Worm (Caenorhabditis elegans) whole organism, L4/young adult: ENCODE results near the gene F46B3.14.

Experiments used
- W03F9.2 ChIP-seq: fragments of 150-350 bp; optimal IDR thresholded peaks from 2 replicates; lab custom pipeline; 2014; ENCODE audit warnings: missing biosample characterization, missing genetic modification characterization
- dao-5 ChIP-seq: sonication (generic microtip); optimal IDR thresholded peaks from 2 replicates; lab custom pipeline; 2016; ENCODE audit warnings: missing genotype, missing genetic modification characterization, moderate library complexity, missing compliant biosample characterization
- him-1 ChIP-seq: sonication (generic microtip); optimal IDR thresholded peaks from 2 replicates; lab custom pipeline; 2016; ENCODE audit warnings: missing genotype, missing genetic modification reagents, missing genetic modification characterization, missing compliant biosample characterization

The F46B3.14 gene

DNA sequence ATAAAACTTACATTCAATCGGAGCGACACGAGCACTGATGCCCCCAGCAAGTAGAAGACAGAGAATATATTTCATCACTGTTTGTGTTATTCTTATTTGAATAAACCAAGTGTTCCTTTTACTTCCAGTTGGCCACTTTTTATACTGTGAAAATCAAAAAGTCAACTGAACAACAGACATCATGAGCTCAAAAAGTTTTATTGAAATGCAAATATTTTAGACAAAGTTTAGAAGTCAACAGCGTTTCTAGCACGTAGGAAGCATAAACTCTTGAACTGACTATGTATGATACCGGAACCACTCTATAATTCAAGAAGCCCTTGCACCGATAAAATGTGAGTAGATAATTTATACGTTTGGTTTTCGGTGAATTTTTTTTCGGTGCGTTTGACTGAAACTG is at the start of gene F46B3.14:
Gene F46B3.14 (minus strand): TSS at position 101 of the 400 bp plus-strand sequence.
- TF ChIP-seq W03F9.2 (tag; lab: Kevin White, UChicago), result no peak
- no peak for TF ChIP-seq him-1 (tag; lab: Kevin White, UChicago)
- no peak for TF ChIP-seq dao-5 (tag; lab: Kevin White, UChicago)

DNA sequence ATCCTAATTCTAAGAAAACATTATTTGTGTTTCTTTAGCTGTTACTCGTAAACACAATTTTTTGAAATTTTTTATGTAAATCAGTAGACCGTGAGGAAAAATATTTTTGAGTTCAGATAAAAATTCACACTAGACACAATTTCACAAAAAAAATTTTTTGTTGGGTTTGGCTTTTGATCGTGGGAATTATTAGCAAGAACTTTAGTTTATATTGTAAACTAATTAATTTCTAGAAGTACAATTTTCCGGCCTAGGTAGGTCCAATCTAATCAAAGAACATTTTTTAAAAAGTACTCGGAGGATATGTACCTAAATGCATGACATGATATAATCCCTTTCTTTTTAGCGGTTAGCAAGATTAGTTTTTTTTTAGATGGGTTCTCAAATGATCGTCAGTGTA is 49.0 kb upstream of the F46B3.14 start:
- TF ChIP-seq dao-5 (tag; lab: Kevin White, UChicago) (no peak), W03F9.2 (tag; lab: Kevin White, UChicago) (no peak), him-1 (tag; lab: Kevin White, UChicago) (no peak)

- TF ChIP-seq him-1 (tag; lab: Kevin White, UChicago), result no peak
- no peak for TF ChIP-seq W03F9.2 (tag; lab: Kevin White, UChicago)
- no peak for TF ChIP-seq dao-5 (tag; lab: Kevin White, UChicago)
Measured at ce11 chrV:20670625-20671024, 39.5 kb upstream of the F46B3.14 start.

- no peak for TF ChIP-seq dao-5 (tag; lab: Kevin White, UChicago)
- TF ChIP-seq W03F9.2 (tag; lab: Kevin White, UChicago), result no peak
- TF ChIP-seq him-1 (tag; lab: Kevin White, UChicago), result no peak
Measured at ce11 chrV:20666905-20667304, 35.8 kb upstream of the F46B3.14 start, which contains the start of gene mlt-11. Gene mlt-11, plus strand, starts transcription at chrV:20667205.

DNA sequence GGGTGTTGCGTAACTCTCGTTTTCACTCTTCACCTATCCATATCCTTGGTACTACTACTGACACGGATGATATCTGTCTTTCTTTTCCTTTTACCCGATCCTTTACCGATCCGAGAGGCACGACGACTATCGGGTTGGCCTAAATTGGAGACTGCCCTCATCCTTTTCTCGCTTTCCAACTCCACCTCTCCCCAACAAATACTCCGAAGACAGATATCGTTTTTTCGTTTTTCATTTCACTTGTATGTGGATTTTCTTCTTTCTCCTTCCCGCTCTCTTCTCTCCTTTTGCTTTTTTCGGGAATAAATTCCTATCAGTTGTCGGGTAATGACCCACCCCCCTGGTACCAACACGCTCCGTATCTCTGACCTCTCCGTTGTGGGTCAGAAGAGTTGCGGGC is 33.8 kb upstream of the F46B3.14 start:
- TF ChIP-seq him-1 (tag; lab: Kevin White, UChicago) (no peak), dao-5 (tag; lab: Kevin White, UChicago) (no peak), W03F9.2 (tag; lab: Kevin White, UChicago) (no peak)

- TF ChIP-seq him-1 (tag; lab: Kevin White, UChicago) (no peak), W03F9.2 (tag; lab: Kevin White, UChicago) (no peak), dao-5 (tag; lab: Kevin White, UChicago) (no peak)
Measured at ce11 chrV:20663736-20664135, 32.6 kb upstream of the F46B3.14 start.

ce11 chrV:20662474-20662873 is 31.3 kb upstream of the F46B3.14 start:
- TF ChIP-seq W03F9.2 (tag; lab: Kevin White, UChicago) (no peak), dao-5 (tag; lab: Kevin White, UChicago) (no peak), him-1 (tag; lab: Kevin White, UChicago) (no peak)

DNA sequence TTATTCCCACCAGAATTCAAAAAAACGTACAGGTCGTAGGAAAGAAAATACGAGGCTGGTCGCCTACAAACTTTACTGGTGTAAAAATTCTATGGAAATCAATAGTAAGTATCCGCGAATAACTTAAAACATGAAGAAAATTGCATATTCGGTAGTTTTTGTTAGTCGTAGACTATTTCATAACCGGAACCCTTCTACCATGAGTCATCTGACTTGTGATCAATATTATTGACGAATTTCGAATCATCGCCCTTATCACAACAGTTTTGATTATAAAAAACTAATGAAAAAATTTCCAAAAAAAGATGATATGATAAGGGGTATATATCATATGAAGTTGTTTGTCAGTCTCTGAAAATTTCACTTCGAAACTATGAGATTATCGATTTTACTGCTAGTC is 28.9 kb upstream of the F46B3.14 start, which contains the start of gene W01F3.2:
Gene W01F3.2 (plus strand): TSS at position 301 of the 400 bp plus-strand sequence.
- TF ChIP-seq dao-5 (tag; lab: Kevin White, UChicago), result no peak
- TF ChIP-seq him-1 (tag; lab: Kevin White, UChicago), result no peak
- TF ChIP-seq W03F9.2 (tag; lab: Kevin White, UChicago), result no peak

DNA sequence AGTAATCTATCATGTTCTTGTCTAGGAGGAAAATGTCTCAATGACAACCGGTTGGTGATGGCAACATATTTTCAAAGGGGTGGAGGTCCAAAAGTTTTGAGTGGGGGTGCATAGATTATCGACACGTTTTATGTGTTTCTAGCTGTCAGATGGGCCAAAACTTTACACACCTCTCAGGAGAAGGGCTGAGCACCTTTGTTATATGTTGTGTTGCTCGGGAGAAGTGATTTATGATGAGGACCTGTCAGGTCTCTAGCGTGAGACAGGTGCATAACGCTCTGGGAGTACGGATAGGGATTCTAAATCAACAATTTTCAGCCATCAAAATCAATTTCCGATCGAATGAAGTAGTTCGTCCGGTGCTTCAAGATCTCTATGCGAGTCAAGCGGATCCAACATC is 25.5 kb upstream of the F46B3.14 start:
- no peak for TF ChIP-seq him-1 (tag; lab: Kevin White, UChicago)
- no peak for TF ChIP-seq W03F9.2 (tag; lab: Kevin White, UChicago)
- no peak for TF ChIP-seq dao-5 (tag; lab: Kevin White, UChicago)

DNA sequence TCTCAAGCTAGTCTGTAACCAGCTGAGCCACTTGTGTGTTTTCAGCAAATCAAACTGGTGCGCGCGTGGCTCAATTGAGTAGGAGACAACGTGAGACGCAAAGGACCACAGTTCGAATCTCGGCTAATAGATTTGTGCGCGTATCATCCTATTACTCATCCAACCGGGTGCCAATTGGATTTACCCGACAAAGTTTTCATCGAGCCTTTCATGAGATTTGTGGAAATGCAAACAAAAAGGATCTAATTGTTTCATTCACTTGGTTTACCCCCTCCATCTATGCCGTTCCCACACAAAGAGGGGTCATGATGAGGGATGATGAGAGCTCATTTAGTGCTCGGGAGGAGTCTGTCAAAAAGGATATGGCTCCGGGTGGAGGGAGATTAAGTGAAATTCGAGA is 24.0 kb upstream of the F46B3.14 start:
- TF ChIP-seq dao-5 (tag; lab: Kevin White, UChicago) (no peak), him-1 (tag; lab: Kevin White, UChicago) (no peak), W03F9.2 (tag; lab: Kevin White, UChicago) (no peak)

DNA sequence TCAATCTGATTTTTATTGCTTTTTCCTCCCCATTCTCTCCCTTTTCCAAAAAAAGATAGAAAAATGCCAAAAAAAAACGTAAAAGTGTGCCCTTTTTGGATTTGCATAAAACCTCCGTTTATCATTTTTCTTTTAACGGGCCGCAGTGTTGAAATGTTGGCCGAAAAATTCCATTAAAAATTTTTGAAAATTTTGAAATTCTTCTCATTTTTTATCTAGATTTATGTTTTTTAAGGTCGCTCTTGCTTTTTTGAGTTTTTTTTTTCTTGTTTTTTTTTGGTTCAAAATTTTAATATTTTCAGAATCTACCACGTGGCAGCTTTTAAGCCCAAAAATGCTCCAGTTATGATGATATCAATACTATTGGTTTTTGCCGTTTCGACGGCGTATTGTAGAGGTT is 23.2 kb upstream of the F46B3.14 start, which contains the start of gene mnr-1:
Gene mnr-1 (plus strand): TSS at position 301 of the 400 bp plus-strand sequence.
- TF ChIP-seq him-1 (tag; lab: Kevin White, UChicago) (no peak), dao-5 (tag; lab: Kevin White, UChicago) (no peak), W03F9.2 (tag; lab: Kevin White, UChicago) (no peak)

DNA sequence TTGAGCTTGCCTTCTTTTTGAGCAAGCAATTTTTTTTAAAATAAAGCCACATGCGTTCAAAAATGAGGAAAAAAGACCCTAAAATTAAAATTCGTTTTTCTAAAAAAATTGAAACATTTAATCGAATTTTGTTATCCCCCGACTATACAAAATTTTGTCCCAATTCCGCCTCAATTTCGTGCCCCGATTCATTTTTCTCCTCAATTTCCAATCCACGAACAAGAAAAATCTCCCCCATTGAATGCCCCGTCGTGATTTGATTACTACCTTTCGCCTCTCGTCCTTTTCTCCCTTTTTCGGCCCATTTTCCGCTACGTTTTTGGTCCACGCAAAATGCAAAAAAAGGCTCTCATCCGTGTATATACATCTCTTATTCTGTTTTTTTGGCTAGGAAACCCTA is 20.8 kb upstream of the F46B3.14 start:
- no peak for TF ChIP-seq him-1 (tag; lab: Kevin White, UChicago)
- no peak for TF ChIP-seq dao-5 (tag; lab: Kevin White, UChicago)
- TF ChIP-seq W03F9.2 (tag; lab: Kevin White, UChicago), result no peak

DNA sequence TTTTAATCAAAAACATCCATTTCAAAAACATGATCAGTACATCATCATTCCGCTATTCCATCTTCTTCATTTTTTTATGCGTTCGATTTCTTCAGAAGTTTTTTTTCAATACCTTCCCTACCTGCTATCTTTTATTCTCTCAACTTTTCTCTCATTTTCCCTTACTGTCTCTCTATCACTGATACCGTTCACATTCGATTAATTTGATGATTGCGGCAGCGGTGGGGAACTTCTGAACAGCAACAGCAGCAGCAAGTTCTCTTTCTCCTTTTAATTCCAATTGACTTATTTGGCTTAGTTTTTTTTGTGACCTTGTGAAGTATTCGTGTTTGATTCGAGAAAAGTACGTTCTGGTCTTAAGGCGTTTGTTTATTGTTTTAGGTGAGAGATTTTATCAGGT is 17.7 kb upstream of the F46B3.14 start:
- TF ChIP-seq W03F9.2 (tag; lab: Kevin White, UChicago), result no peak
- TF ChIP-seq him-1 (tag; lab: Kevin White, UChicago), result no peak
- TF ChIP-seq dao-5 (tag; lab: Kevin White, UChicago), result no peak

ce11 chrV:20645479-20645878 is 14.3 kb upstream of the F46B3.14 start:
- no peak for TF ChIP-seq him-1 (tag; lab: Kevin White, UChicago)
- no peak for TF ChIP-seq W03F9.2 (tag; lab: Kevin White, UChicago)
- TF ChIP-seq dao-5 (tag; lab: Kevin White, UChicago), result no peak
